Fruit fly (Drosophila melanogaster) S2 (cell line): ENCODE measurements around the gene CG42832.

Source experiments
- CG8478 ChIP-seq: fragments of >200 bp; optimal IDR thresholded peaks from 2 replicates; lab custom pipeline; 2018
- CTCF ChIP-seq, 2 experiments: fragments of >200 bp; optimal IDR thresholded peaks; 2 replicates each; lab custom pipeline; 2018

DNA sequence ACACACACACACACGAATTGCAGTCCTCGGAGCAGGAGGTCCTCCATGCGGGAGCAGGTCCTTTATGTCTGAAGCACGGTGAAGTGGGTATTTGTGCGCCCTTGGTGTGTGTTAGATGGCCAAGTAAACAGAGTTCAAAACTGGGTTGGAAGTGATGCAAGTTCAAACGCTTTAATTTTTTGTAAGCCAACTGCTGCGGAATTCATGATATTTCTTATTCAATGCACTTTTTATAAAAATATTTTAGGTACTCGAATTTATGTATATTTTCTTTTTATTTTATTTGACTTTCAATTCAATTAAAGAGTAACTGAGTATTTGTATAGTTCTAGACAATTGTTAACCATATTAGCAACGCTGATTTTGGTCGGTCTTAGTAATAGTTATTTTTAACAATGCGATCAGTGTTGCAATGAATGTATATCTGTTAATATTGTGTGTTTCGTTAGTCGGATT is 9.9 kb upstream of the CG42832 start, which contains the start of the genes CG14137 and CG46394:
- TF ChIP-seq CG8478: no peak
- no peak for TF ChIP-seq CTCF (optimal IDR thresholded peaks at IDR 0.05; lab: Kevin White, UChicago)
